Worm (Caenorhabditis elegans): ENCODE results near the gene nstp-1.

DNA sequence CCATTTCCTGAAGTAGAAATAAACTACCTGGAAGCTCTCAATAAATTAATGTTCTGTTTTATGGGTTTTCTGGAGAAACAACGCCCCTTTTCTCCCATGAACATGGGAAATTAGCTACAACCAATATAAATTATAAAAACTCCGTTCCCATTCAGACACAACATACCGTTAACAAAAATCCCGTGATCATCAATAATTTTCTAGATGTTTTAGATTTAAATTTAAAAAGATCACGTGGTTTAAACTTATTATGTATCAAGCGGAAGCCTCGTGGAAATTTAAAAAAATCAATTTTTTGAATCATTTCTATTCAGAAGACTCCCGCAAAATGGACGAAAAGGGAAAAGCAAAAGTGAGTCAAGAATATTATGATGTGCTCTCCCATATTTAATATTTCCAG lies 18.8 kb upstream of the nstp-1 start, which contains the start of gene C53B4.2:
- TF ChIP-seq T07F8.4 (tag; optimal IDR thresholded peaks at IDR 0.05), result no peak
- no peak for TF ChIP-seq nfya-1 (tag; optimal IDR thresholded peaks at IDR 0.05; ENCODE audit: borderline replicate concordance, insufficient read depth)
- no peak for TF ChIP-seq egrh-3 (GFP tag; IDR thresholded peaks at IDR 0.05)
- no peak for TF ChIP-seq atf-7 (tag; optimal IDR thresholded peaks at IDR 0.05)
- no peak for TF ChIP-seq hrde-1 (tag; optimal IDR thresholded peaks at IDR 0.05; ENCODE audit: borderline replicate concordance)
- TF ChIP-seq cebp-1 (GFP tag; IDR thresholded peaks at IDR 0.05), result no peak
- TF ChIP-seq cebp-1 (tag; optimal IDR thresholded peaks at IDR 0.05), result no peak
- TF ChIP-seq snpc-4 (GFP tag; optimal IDR thresholded peaks at IDR 0.05), result no peak
- TF ChIP-seq snpc-4 (tag; optimal IDR thresholded peaks at IDR 0.05), result no peak
- no peak for TF ChIP-seq ztf-6 (GFP tag; IDR thresholded peaks at IDR 0.05)
- no peak for TF ChIP-seq pha-4 (tag; optimal IDR thresholded peaks at IDR 0.05)
- TF ChIP-seq madf-10 (tag; optimal IDR thresholded peaks at IDR 0.05), result no peak
- no peak for TF ChIP-seq lin-54 (GFP tag; optimal IDR thresholded peaks at IDR 0.05)
- no peak for TF ChIP-seq ceh-79 (tag; optimal IDR thresholded peaks at IDR 0.05)
- TF ChIP-seq zfh-2 (GFP tag; conservative IDR thresholded peaks at IDR 0.05), result no peak
- TF ChIP-seq Y53F4B.3 (GFP tag; IDR thresholded peaks at IDR 0.05), result no peak

Data from whole organism, young adult.